Worm (Caenorhabditis elegans) whole organism, L3 larva: ENCODE results near the gene srd-12.
A peak's percentile ranks its signal among the peaks of the same experiment; 100 is the strongest.

ENCODE experiments used
- R02D3.7 ChIP-seq: fragments of 150-350 bp; optimal IDR thresholded peaks from 2 replicates; lab custom pipeline; 2014; ENCODE audit warnings: missing biosample characterization, missing genetic modification characterization
- ama-1 ChIP-seq: fragments of 150-350 bp; optimal IDR thresholded peaks from 2 replicates; lab custom pipeline; 2018
- ceh-16 ChIP-seq: sonication (generic microtip); optimal IDR thresholded peaks from 2 replicates; lab custom pipeline; 2017; ENCODE audit warnings: missing biosample characterization, missing genetic modification characterization
- ceh-82 ChIP-seq: fragments of 150-350 bp; optimal IDR thresholded peaks from 2 replicates; lab custom pipeline; 2014; ENCODE audit warnings: missing biosample characterization, missing genetic modification characterization
- ceh-9 ChIP-seq: sonication (generic microtip); optimal IDR thresholded peaks from 2 replicates; lab custom pipeline; 2018; ENCODE audit warnings: missing biosample characterization, missing genetic modification characterization
- egl-27 ChIP-seq: sonication (generic microtip); optimal IDR thresholded peaks from 4 replicates; lab custom pipeline; 2017; ENCODE audit warnings: missing biosample characterization, missing genetic modification reagents, missing genetic modification characterization
- elt-2 ChIP-seq: sonication (generic microtip); optimal IDR thresholded peaks from 2 replicates; lab custom pipeline; 2016; ENCODE audit warnings: missing genetic modification reagents, mild to moderate bottlenecking, missing genetic modification characterization, missing compliant biosample characterization
- elt-3 ChIP-seq, 3 experiments: fragments of 150-350 bp in 1 of 3; sonication (generic microtip) in 2 of 3; optimal IDR thresholded peaks; 2 replicates in 2 of 3; 4 replicates in 1 of 3; lab custom pipeline; 2014 to 2017; ENCODE audit warnings: missing biosample characterization in 3 of 3, missing genetic modification characterization in 3 of 3
- eor-1 ChIP-seq, 2 experiments: fragments of 150-350 bp; optimal IDR thresholded peaks; 2 replicates each; lab custom pipeline; 2014 to 2018; ENCODE audit warnings: missing biosample characterization in 2 of 2, missing genetic modification characterization in 2 of 2
- fkh-10 ChIP-seq: sonication (generic microtip); optimal IDR thresholded peaks from 2 replicates; lab custom pipeline; 2017; ENCODE audit warnings: missing biosample characterization, missing genetic modification reagents, missing genetic modification characterization
- fkh-2 ChIP-seq: fragments of 150-350 bp; optimal IDR thresholded peaks from 2 replicates; lab custom pipeline; 2014; ENCODE audit warnings: missing biosample characterization, missing genetic modification reagents, missing genetic modification characterization
- fos-1 ChIP-seq: fragments of 150-350 bp; optimal IDR thresholded peaks from 2 replicates; lab custom pipeline; 2014; ENCODE audit warnings: missing biosample characterization, missing genetic modification characterization
- jun-1 ChIP-seq: fragments of 150-350 bp; optimal IDR thresholded peaks from 2 replicates; lab custom pipeline; 2014; ENCODE audit warnings: missing biosample characterization, missing genetic modification reagents, missing genetic modification characterization
- lin-15B ChIP-seq: fragments of 150-350 bp; optimal IDR thresholded peaks from 2 replicates; lab custom pipeline; 2014; ENCODE audit warnings: missing biosample characterization, missing genetic modification characterization
- lin-39 ChIP-seq: fragments of 150-350 bp; optimal IDR thresholded peaks from 2 replicates; lab custom pipeline; 2018; ENCODE audit warnings: missing biosample characterization, missing genetic modification reagents, missing genetic modification characterization
- lsy-12 ChIP-seq: sonication (generic microtip); optimal IDR thresholded peaks from 2 replicates; lab custom pipeline; 2016; ENCODE audit warnings: mild to moderate bottlenecking, missing genetic modification characterization, missing compliant biosample characterization
- mdl-1 ChIP-seq: fragments of 150-350 bp; optimal IDR thresholded peaks from 2 replicates; lab custom pipeline; 2014; ENCODE audit warnings: missing biosample characterization, missing genetic modification characterization
- mml-1 ChIP-seq: fragments of 150-350 bp; sonication (generic microtip); optimal IDR thresholded peaks from 3 replicates; lab custom pipeline; 2014; ENCODE audit warnings: missing biosample characterization, missing genetic modification characterization
- nfya-1 ChIP-seq: sonication (generic microtip); optimal IDR thresholded peaks from 2 replicates; lab custom pipeline; 2017; ENCODE audit warnings: missing genetic modification characterization, mild to moderate bottlenecking, missing compliant biosample characterization, antibody characterized with exemption, moderate library complexity; ENCODE audit not compliant: insufficient read depth
- nhr-11 ChIP-seq: fragments of 150-350 bp; optimal IDR thresholded peaks from 2 replicates; lab custom pipeline; 2014; ENCODE audit warnings: missing biosample characterization, missing genetic modification characterization
- nhr-23 ChIP-seq: fragments of 150-350 bp; optimal IDR thresholded peaks from 2 replicates; lab custom pipeline; 2014; ENCODE audit warnings: missing biosample characterization, missing genetic modification reagents, missing genetic modification characterization
- nhr-28 ChIP-seq: fragments of 150-350 bp; optimal IDR thresholded peaks from 2 replicates; lab custom pipeline; 2014; ENCODE audit warnings: missing biosample characterization, missing genetic modification characterization
- nhr-43 ChIP-seq: sonication (generic microtip); optimal IDR thresholded peaks from 2 replicates; lab custom pipeline; 2016; ENCODE audit warnings: mild to moderate bottlenecking, missing genetic modification characterization, missing compliant biosample characterization; ENCODE audit not compliant: poor library complexity, severe bottlenecking
- nhr-67 ChIP-seq: fragments of 150-350 bp; optimal IDR thresholded peaks from 2 replicates; lab custom pipeline; 2014; ENCODE audit warnings: missing biosample characterization, missing genetic modification characterization
- nhr-76 ChIP-seq: fragments of 150-350 bp; sonication (generic microtip); optimal IDR thresholded peaks from 5 replicates; lab custom pipeline; 2014; ENCODE audit warnings: missing biosample characterization, missing genetic modification characterization
- pha-4 ChIP-seq: fragments of 150-350 bp; optimal IDR thresholded peaks from 2 replicates; lab custom pipeline; 2014; ENCODE audit warnings: missing biosample characterization, missing genetic modification reagents, missing genetic modification characterization
- pqm-1 ChIP-seq: fragments of 150-350 bp; optimal IDR thresholded peaks from 2 replicates; lab custom pipeline; 2017; ENCODE audit warnings: missing biosample characterization, missing genetic modification characterization, inconsistent platforms
- skn-1 ChIP-seq: fragments of 150-350 bp; optimal IDR thresholded peaks from 2 replicates; lab custom pipeline; 2014; ENCODE audit warnings: missing biosample characterization, missing genetic modification characterization
- snpc-4 ChIP-seq: fragments of 150-350 bp; optimal IDR thresholded peaks from 2 replicates; lab custom pipeline; 2014; ENCODE audit warnings: missing biosample characterization, missing genetic modification characterization
- unc-39 ChIP-seq: sonication (generic microtip); optimal IDR thresholded peaks from 4 replicates; lab custom pipeline; 2017; ENCODE audit warnings: missing biosample characterization, missing genetic modification characterization
- unc-62 ChIP-seq: fragments of 150-350 bp; sonication (generic microtip); optimal IDR thresholded peaks from 4 replicates; lab custom pipeline; 2014; ENCODE audit warnings: missing biosample characterization, missing genetic modification reagents, missing genetic modification characterization
- zag-1 ChIP-seq: fragments of 150-350 bp; optimal IDR thresholded peaks from 2 replicates; lab custom pipeline; 2014; ENCODE audit warnings: missing biosample characterization, missing genetic modification characterization
- ztf-11 ChIP-seq: fragments of 150-350 bp; optimal IDR thresholded peaks from 2 replicates; lab custom pipeline; 2014; ENCODE audit warnings: missing biosample characterization, missing genetic modification characterization
- ztf-4 ChIP-seq: fragments of 150-350 bp; optimal IDR thresholded peaks from 2 replicates; lab custom pipeline; 2014; ENCODE audit warnings: missing biosample characterization, missing genetic modification characterization

srd-12 gene

ce11 chrIV:5654693-5655092, 24.6 kb upstream of the srd-12 start:
- TF ChIP-seq egl-27 (tag; lab: Kevin White, UChicago), result no peak
- TF ChIP-seq nhr-11 (tag; lab: Kevin White, UChicago), result no peak
- TF ChIP-seq ama-1 (lab: Kevin White, UChicago), result no peak
- no peak for TF ChIP-seq pha-4
- no peak for TF ChIP-seq lin-15B (tag; lab: Kevin White, UChicago)
- no peak for TF ChIP-seq R02D3.7 (tag; lab: Kevin White, UChicago)
- no peak for TF ChIP-seq ztf-11 (tag; lab: Kevin White, UChicago)
- TF ChIP-seq fos-1 (tag; lab: Kevin White, UChicago), result no peak
- no peak for TF ChIP-seq elt-3 (tag; optimal IDR thresholded peaks at IDR 0.05; lab: Kevin White, UChicago)
- no peak for TF ChIP-seq fkh-10 (GFP tag; lab: Kevin White, UChicago)

- no peak for TF ChIP-seq lsy-12 (tag; lab: Kevin White, UChicago)
- no peak for TF ChIP-seq ceh-82 (tag; lab: Kevin White, UChicago)
- no peak for TF ChIP-seq ztf-4 (tag; lab: Kevin White, UChicago)
- peak; percentile 71 for TF ChIP-seq jun-1
- TF ChIP-seq pha-4, result no peak
- no peak for TF ChIP-seq lin-39 (tag; lab: Kevin White, UChicago)
- no peak for TF ChIP-seq R02D3.7 (tag; lab: Kevin White, UChicago)
- no peak for TF ChIP-seq nhr-28 (tag; lab: Kevin White, UChicago)
- TF ChIP-seq elt-2 (tag; lab: Kevin White, UChicago), result peak; percentile 92
- no peak for TF ChIP-seq elt-3 (tag; optimal IDR thresholded peaks at IDR 0.05; lab: Kevin White, UChicago)
- no peak for TF ChIP-seq fkh-2 (tag; lab: Kevin White, UChicago)
- no peak for TF ChIP-seq eor-1 (tag; optimal IDR thresholded peaks at IDR 0.05; lab: Kevin White, UChicago)
- TF ChIP-seq nhr-23, result no peak
- TF ChIP-seq pqm-1, result peak; percentile 64
- no peak for TF ChIP-seq nhr-67 (tag; lab: Kevin White, UChicago)
- no peak for TF ChIP-seq unc-62 (GFP tag; lab: Kevin White, UChicago)
- no peak for TF ChIP-seq nhr-76 (tag; lab: Kevin White, UChicago)
- no peak for TF ChIP-seq mdl-1 (tag; lab: Kevin White, UChicago)
- TF ChIP-seq zag-1, result no peak
- TF ChIP-seq, all 47 proteins: peak for 3
Observed at ce11 chrIV:5654203-5654602, 24.1 kb upstream of the srd-12 start.

ce11 chrIV:5653649-5654048, 23.6 kb upstream of the srd-12 start, which contains the start of gene clec-178:
Gene clec-178, plus strand, starts transcription at chrIV:5653949.
- TF ChIP-seq mdl-1 (tag; lab: Kevin White, UChicago) (no peak), lsy-12 (tag; lab: Kevin White, UChicago) (no peak), mml-1 (no peak), ceh-16 (tag; lab: Kevin White, UChicago) (no peak), ztf-4 (tag; lab: Kevin White, UChicago) (no peak), lin-39 (tag; lab: Kevin White, UChicago) (no peak), nhr-28 (tag; lab: Kevin White, UChicago) (no peak), nhr-43 (tag; lab: Kevin White, UChicago) (no peak), unc-39 (tag; lab: Kevin White, UChicago) (no peak), nfya-1 (tag; lab: Kevin White, UChicago) (no peak), nhr-67 (tag; lab: Kevin White, UChicago) (no peak), nhr-76 (tag; lab: Kevin White, UChicago) (no peak)

ce11 chrIV:5652811-5653483, 22.9 kb upstream of the srd-12 start:
- peak; percentile 63 for TF ChIP-seq elt-2 (tag; lab: Kevin White, UChicago)
- TF ChIP-seq ceh-9 (tag; lab: Kevin White, UChicago), result no peak
- TF ChIP-seq ama-1 (lab: Kevin White, UChicago), result peak; percentile 8
- TF ChIP-seq pqm-1, result peak; percentile 50
- TF ChIP-seq jun-1, result no peak

- TF ChIP-seq skn-1 (tag; lab: Kevin White, UChicago) (no peak), nhr-43 (tag; lab: Kevin White, UChicago) (peak; percentile 11), fos-1 (tag; lab: Kevin White, UChicago) (no peak), pha-4 (no peak), fkh-2 (tag; lab: Kevin White, UChicago) (no peak), fkh-10 (GFP tag; lab: Kevin White, UChicago) (no peak), lin-15B (tag; lab: Kevin White, UChicago) (no peak), snpc-4 (no peak)
- TF ChIP-seq, all 47 proteins: peak for 1
Observed at ce11 chrIV:5650761-5651332, 20.8 kb upstream of the srd-12 start.
